Worm (Caenorhabditis elegans) whole organism, L4 larva: ENCODE data around the gene F36A4.2.

ENCODE experiments used
- F10B5.3 ChIP-seq: sonication (generic microtip); optimal IDR thresholded peaks from 2 replicates; lab custom pipeline; 2016; ENCODE audit warnings: mild to moderate bottlenecking, missing genetic modification characterization, missing compliant biosample characterization
- F26F4.8 ChIP-seq: fragments of 200-800 bp; sonication (Bioruptor generic); conservative IDR thresholded peaks from 2 replicates; pipeline ENCODE4 v1.3.6; 2022; ENCODE audit warnings: missing genetic modification characterization, missing compliant biosample characterization
- R02D3.7 ChIP-seq: fragments of 150-350 bp; sonication (generic microtip); optimal IDR thresholded peaks from 3 replicates; lab custom pipeline; 2014; ENCODE audit warnings: missing biosample characterization, missing genetic modification characterization
- T20F7.1 ChIP-seq: fragments of 200-800 bp; sonication (Bioruptor generic); optimal IDR thresholded peaks from 2 replicates; lab custom pipeline; 2018; ENCODE audit warnings: mild to moderate bottlenecking, missing genetic modification characterization, missing compliant biosample characterization
- Y105C5A.15 ChIP-seq: fragments of 200-800 bp; sonication (Bioruptor generic); IDR thresholded peaks from 2 replicates; pipeline ENCODE4 v1.3.6; 2022; ENCODE audit warnings: missing genetic modification characterization, missing compliant biosample characterization
- ZK337.2 ChIP-seq: fragments of 200-800 bp; sonication (Bioruptor generic); IDR thresholded peaks from 2 replicates; pipeline ENCODE4 v1.3.6; 2022; ENCODE audit warnings: missing genetic modification reagents, missing genetic modification characterization, missing compliant biosample characterization
- aha-1 ChIP-seq: fragments of 150-350 bp; peaks from one replicate; lab custom pipeline; 2014; ENCODE audit warnings: missing biosample characterization, missing genetic modification characterization
- aly-2 ChIP-seq: sonication (generic microtip); optimal IDR thresholded peaks from 2 replicates; lab custom pipeline; 2018; ENCODE audit warnings: missing biosample characterization, missing genetic modification characterization
- ceh-28 ChIP-seq: fragments of 150-350 bp; optimal IDR thresholded peaks from 2 replicates; lab custom pipeline; 2014; ENCODE audit warnings: missing biosample characterization, missing genetic modification reagents, missing genetic modification characterization
- ceh-32 ChIP-seq: sonication (generic microtip); optimal IDR thresholded peaks from 2 replicates; lab custom pipeline; 2016; ENCODE audit warnings: mild to moderate bottlenecking, missing genetic modification characterization, missing compliant biosample characterization; ENCODE audit not compliant: poor library complexity
- ceh-62 ChIP-seq: sonication (generic microtip); optimal IDR thresholded peaks from 2 replicates; lab custom pipeline; 2017; ENCODE audit warnings: missing biosample characterization, missing genetic modification characterization
- ceh-82 ChIP-seq: sonication (generic microtip); optimal IDR thresholded peaks from 2 replicates; lab custom pipeline; 2017; ENCODE audit warnings: missing biosample characterization, missing genetic modification characterization
- daf-16 ChIP-seq, 3 experiments: sonication (generic microtip); optimal IDR thresholded peaks; 2 replicates each; lab custom pipeline; 2016 to 2017; ENCODE audit warnings: missing genetic modification characterization in 3 of 3, missing genetic modification reagents in 3 of 3, mild to moderate bottlenecking in 2 of 3, missing compliant biosample characterization in 2 of 3, missing biosample characterization in 1 of 3, moderate library complexity in 1 of 3
- daf-8 ChIP-seq: fragments of 200-800 bp; sonication (Bioruptor generic); IDR thresholded peaks from 2 replicates; pipeline ENCODE4 v1.3.6; 2022; ENCODE audit warnings: missing genetic modification characterization, missing compliant biosample characterization
- dmd-6 ChIP-seq: fragments of 200-800 bp; sonication (Bioruptor generic); IDR thresholded peaks from 2 replicates; pipeline ENCODE4 v1.3.6; 2022; ENCODE audit warnings: missing genetic modification reagents, missing genetic modification characterization, missing compliant biosample characterization
- gei-8 ChIP-seq: fragments of 200-800 bp; sonication (Bioruptor generic); optimal IDR thresholded peaks from 2 replicates; lab custom pipeline; 2018; ENCODE audit warnings: mild to moderate bottlenecking, missing genetic modification characterization, missing compliant biosample characterization
- hlh-11 ChIP-seq: fragments of 200-800 bp; sonication (Bioruptor generic); optimal IDR thresholded peaks from 2 replicates; lab custom pipeline; 2018; ENCODE audit warnings: mild to moderate bottlenecking, missing genetic modification characterization, missing compliant biosample characterization
- hmg-1.1 ChIP-seq: fragments of 200-800 bp; sonication (Bioruptor generic); IDR thresholded peaks from 2 replicates; pipeline ENCODE4 v1.3.6; 2022; ENCODE audit warnings: missing genetic modification reagents, missing genetic modification characterization, missing compliant biosample characterization
- lim-7 ChIP-seq: fragments of 200-800 bp; sonication (Bioruptor generic); IDR thresholded peaks from 2 replicates; pipeline ENCODE4 v1.3.6; 2022; ENCODE audit warnings: missing genetic modification characterization, missing compliant biosample characterization
- lin-1 ChIP-seq: fragments of 200-800 bp; sonication (Bioruptor generic); IDR thresholded peaks from 2 replicates; pipeline ENCODE4 v1.3.6; 2022; ENCODE audit warnings: missing genetic modification reagents, missing genetic modification characterization, missing compliant biosample characterization
- lin-15B ChIP-seq: fragments of 150-350 bp; sonication (generic microtip); optimal IDR thresholded peaks from 3 replicates; lab custom pipeline; 2014; ENCODE audit warnings: missing biosample characterization, missing genetic modification characterization
- lin-29 ChIP-seq: fragments of 200-800 bp; sonication (Bioruptor generic); IDR thresholded peaks from 2 replicates; pipeline ENCODE4 v1.3.6; 2022; ENCODE audit warnings: missing genetic modification reagents, missing genetic modification characterization, missing compliant biosample characterization
- madf-5 ChIP-seq, 2 experiments: fragments of 200-800 bp; sonication (Bioruptor generic); IDR thresholded peaks; 2 replicates each; pipeline ENCODE4 v1.3.6; 2022; ENCODE audit warnings: missing compliant biosample characterization in 2 of 2, missing genetic modification characterization in 2 of 2
- mdt-29 ChIP-seq: fragments of 200-800 bp; sonication (Bioruptor generic); IDR thresholded peaks from 2 replicates; pipeline ENCODE4 v1.3.6; 2022; ENCODE audit warnings: missing genetic modification reagents, missing genetic modification characterization, missing compliant biosample characterization
- mep-1 ChIP-seq: fragments of 150-350 bp; sonication (generic microtip); optimal IDR thresholded peaks from 3 replicates; lab custom pipeline; 2014; ENCODE audit warnings: missing biosample characterization, missing genetic modification characterization
- mes-2 ChIP-seq: sonication (generic microtip); optimal IDR thresholded peaks from 2 replicates; lab custom pipeline; 2016; ENCODE audit warnings: missing genotype, mild to moderate bottlenecking, missing genetic modification characterization, missing compliant biosample characterization; ENCODE audit not compliant: poor library complexity, severe bottlenecking
- mxl-3 ChIP-seq: fragments of 200-800 bp; sonication (Bioruptor generic); optimal IDR thresholded peaks from 2 replicates; lab custom pipeline; 2018; ENCODE audit warnings: mild to moderate bottlenecking, missing genetic modification characterization, missing compliant biosample characterization
- nhr-11 ChIP-seq: fragments of 150-350 bp; optimal IDR thresholded peaks from 2 replicates; lab custom pipeline; 2014; ENCODE audit warnings: missing biosample characterization, missing genetic modification characterization
- nhr-111 ChIP-seq: fragments of 200-800 bp; sonication (Bioruptor generic); optimal IDR thresholded peaks from 2 replicates; lab custom pipeline; 2018; ENCODE audit warnings: mild to moderate bottlenecking, missing genetic modification characterization, missing compliant biosample characterization
- nhr-28 ChIP-seq: fragments of 150-350 bp; optimal IDR thresholded peaks from 2 replicates; lab custom pipeline; 2014; ENCODE audit warnings: missing biosample characterization, missing genetic modification characterization
- nhr-41 ChIP-seq: fragments of 200-800 bp; sonication (Bioruptor generic); IDR thresholded peaks from 2 replicates; pipeline ENCODE4 v1.3.6; 2022; ENCODE audit warnings: missing genetic modification reagents, missing genetic modification characterization, missing compliant biosample characterization
- nhr-42 ChIP-seq: fragments of 200-800 bp; sonication (Bioruptor generic); IDR thresholded peaks from 2 replicates; pipeline ENCODE4 v1.3.6; 2022; ENCODE audit warnings: missing genetic modification characterization, missing compliant biosample characterization
- nhr-48 ChIP-seq: sonication (generic microtip); optimal IDR thresholded peaks from 2 replicates; lab custom pipeline; 2016; ENCODE audit warnings: mild to moderate bottlenecking, missing genetic modification characterization, missing compliant biosample characterization
- nhr-76 ChIP-seq: fragments of 150-350 bp; optimal IDR thresholded peaks from 2 replicates; lab custom pipeline; 2014; ENCODE audit warnings: missing biosample characterization, missing genetic modification characterization
- nhr-77 ChIP-seq: fragments of 150-350 bp; optimal IDR thresholded peaks from 2 replicates; lab custom pipeline; 2014; ENCODE audit warnings: missing biosample characterization, missing genetic modification characterization
- pqm-1 ChIP-seq: sonication (generic microtip); optimal IDR thresholded peaks from 2 replicates; lab custom pipeline; 2017; ENCODE audit warnings: missing biosample characterization, missing genetic modification characterization
- saeg-2 ChIP-seq: fragments of 200-800 bp; sonication (Bioruptor generic); IDR thresholded peaks from 2 replicates; pipeline ENCODE4 v1.3.6; 2022; ENCODE audit warnings: missing genetic modification reagents, missing genetic modification characterization, missing compliant biosample characterization
- set-16 ChIP-seq: fragments of 200-800 bp; sonication (Bioruptor generic); IDR thresholded peaks from 2 replicates; pipeline ENCODE4 v1.3.6; 2022; ENCODE audit warnings: missing genetic modification reagents, missing genetic modification characterization, missing compliant biosample characterization
- unc-62 ChIP-seq, 3 experiments: fragments of 150-350 bp in 1 of 3; sonication (generic microtip); optimal IDR thresholded peaks in 2 of 3; peaks in 1 of 3; 1 replicate in 1 of 3; 2 replicates in 2 of 3; lab custom pipeline; 2014 to 2017; ENCODE audit warnings: missing biosample characterization in 3 of 3, missing genetic modification characterization in 3 of 3, missing genetic modification reagents in 3 of 3, missing genotype in 1 of 3
- zag-1 ChIP-seq: fragments of 150-350 bp; optimal IDR thresholded peaks from 2 replicates; lab custom pipeline; 2014; ENCODE audit warnings: missing biosample characterization, missing genetic modification characterization
- zfp-2 ChIP-seq: sonication (generic microtip); optimal IDR thresholded peaks from 2 replicates; lab custom pipeline; 2016; ENCODE audit warnings: mild to moderate bottlenecking, missing genetic modification characterization, missing compliant biosample characterization
- ztf-7 ChIP-seq: fragments of 150-350 bp; optimal IDR thresholded peaks from 2 replicates; lab custom pipeline; 2014; ENCODE audit warnings: missing biosample characterization, missing genetic modification characterization

The F36A4.2 gene

ce11 chrIV:4272167-4272566 lies 1.1 kb downstream of the F36A4.2 start, which contains the start of gene F36A4.1:
Gene F36A4.1 (plus strand): TSS chrIV:4272467.
- no peak for TF ChIP-seq F10B5.3
- TF ChIP-seq ZK337.2 = no peak
- no peak for TF ChIP-seq nhr-41 (GFP tag; lab: Robert Waterston, UW)
- no peak for TF ChIP-seq lin-15B (tag; lab: Kevin White, UChicago)
- no peak for TF ChIP-seq daf-8 (GFP tag; lab: Robert Waterston, UW)
- no peak for TF ChIP-seq ceh-28 (tag; lab: Kevin White, UChicago)
- no peak for TF ChIP-seq ceh-62
- TF ChIP-seq unc-62 (GFP tag; optimal IDR thresholded peaks at IDR 0.05 in 1 of 2; lab: Kevin White, UChicago) = no peak
- TF ChIP-seq unc-62 (tag; optimal IDR thresholded peaks at IDR 0.05; lab: Kevin White, UChicago) = no peak
- no peak for TF ChIP-seq T20F7.1 (GFP tag; lab: Kevin White, UChicago)
- no peak for TF ChIP-seq aha-1 (tag; lab: Kevin White, UChicago)
- TF ChIP-seq, all 104 proteins: peak for 0

ce11 chrIV:4277694-4278093 lies 6.7 kb downstream of the F36A4.2 start, which contains the start of gene nhr-78:
Gene nhr-78 (minus strand): TSS chrIV:4277875.
- TF ChIP-seq hmg-1.1 (0 out of 2 replicates have a peak, but pooled peaks have one; percentile 29), zfp-2 (no peak), ceh-62 (no peak), mes-2 (tag; lab: Kevin White, UChicago) (peak; percentile 70), hlh-11 (tag; lab: Kevin White, UChicago) (peak; percentile 10)

- TF ChIP-seq daf-16 (GFP tag; optimal IDR thresholded peaks at IDR 0.05; lab: Kevin White, UChicago) = no peak
- TF ChIP-seq daf-16 (tag; optimal IDR thresholded peaks at IDR 0.05; lab: Kevin White, UChicago) = peak; percentile 20
- TF ChIP-seq lim-7 (GFP tag; lab: Robert Waterston, UW) = no peak
Measured at ce11 chrIV:4284020-4284419, 13.0 kb downstream of the F36A4.2 start, which contains the start of gene F15E6.6. Gene F15E6.6 (minus strand): TSS chrIV:4284120.

ce11 chrIV:4284989-4285388 lies 14.0 kb downstream of the F36A4.2 start:
- TF ChIP-seq nhr-28 (tag; lab: Kevin White, UChicago) = peak; percentile 58
- no peak for TF ChIP-seq nhr-11 (tag; lab: Kevin White, UChicago)
- no peak for TF ChIP-seq nhr-48 (tag; lab: Kevin White, UChicago)
- TF ChIP-seq gei-8 (GFP tag; lab: Kevin White, UChicago) = no peak
- no peak for TF ChIP-seq Y105C5A.15 (GFP tag; lab: Robert Waterston, UW)
- TF ChIP-seq mdt-29 (GFP tag; lab: Robert Waterston, UW) = no peak
- no peak for TF ChIP-seq aly-2 (tag; lab: Kevin White, UChicago)
- TF ChIP-seq F26F4.8 = no peak
- no peak for TF ChIP-seq set-16 (GFP tag; lab: Robert Waterston, UW)
- peak; percentile 45; the same call in 1 of the 2 replicates for TF ChIP-seq dmd-6
- TF ChIP-seq pqm-1 (tag; lab: Kevin White, UChicago) = peak; percentile 56
- TF ChIP-seq nhr-77 (tag; lab: Kevin White, UChicago) = peak; percentile 8
- TF ChIP-seq daf-16 (GFP tag; optimal IDR thresholded peaks at IDR 0.05; lab: Kevin White, UChicago) = no peak
- peak; percentile 61 for TF ChIP-seq daf-16 (tag; optimal IDR thresholded peaks at IDR 0.05; lab: Kevin White, UChicago)
- TF ChIP-seq, all 104 proteins: peak for 5

ce11 chrIV:4288332-4288731 lies 17.3 kb downstream of the F36A4.2 start, which contains the start of gene srv-4:
Gene srv-4 (minus strand): TSS chrIV:4288432.
- TF ChIP-seq ceh-32 (tag; lab: Kevin White, UChicago) (no peak), pqm-1 (tag; lab: Kevin White, UChicago) (no peak), R02D3.7 (tag; lab: Kevin White, UChicago) (no peak), ceh-82 (tag; lab: Kevin White, UChicago) (no peak), mep-1 (tag; lab: Kevin White, UChicago) (no peak), saeg-2 (GFP tag; lab: Robert Waterston, UW) (no peak), madf-5 (GFP tag; IDR thresholded peaks at IDR 0.05; lab: Robert Waterston, UW) (no peak), zag-1 (tag; lab: Kevin White, UChicago) (no peak), nhr-42 (GFP tag; lab: Robert Waterston, UW) (no peak), nhr-76 (no peak), nhr-111 (GFP tag; lab: Kevin White, UChicago) (no peak), daf-16 (GFP tag; optimal IDR thresholded peaks at IDR 0.05; lab: Kevin White, UChicago) (no peak), daf-16 (tag; optimal IDR thresholded peaks at IDR 0.05; lab: Kevin White, UChicago) (no peak), mxl-3 (no peak), lin-29 (no peak), ceh-62 (no peak), ztf-7 (tag; lab: Kevin White, UChicago) (no peak), lin-1 (GFP tag; lab: Robert Waterston, UW) (no peak)
